Worm (Caenorhabditis elegans) whole organism, L4/young adult: Measurements from ENCODE around the gene C31G12.1.
"Not testable (repeated sequence)": the region's sequence is repeated elsewhere in the genome, so short reads cannot be mapped to it uniquely, and the experiment has no call there.

ENCODE experiments used
- W03F9.2 ChIP-seq: fragments of 150-350 bp; optimal IDR thresholded peaks from 2 replicates; lab custom pipeline; 2014; ENCODE audit warnings: missing biosample characterization, missing genetic modification characterization
- dao-5 ChIP-seq: sonication (generic microtip); optimal IDR thresholded peaks from 2 replicates; lab custom pipeline; 2016; ENCODE audit warnings: missing genotype, missing genetic modification characterization, moderate library complexity, missing compliant biosample characterization
- him-1 ChIP-seq: sonication (generic microtip); optimal IDR thresholded peaks from 2 replicates; lab custom pipeline; 2016; ENCODE audit warnings: missing genotype, missing genetic modification reagents, missing genetic modification characterization, missing compliant biosample characterization

Gene C31G12.1

DNA sequence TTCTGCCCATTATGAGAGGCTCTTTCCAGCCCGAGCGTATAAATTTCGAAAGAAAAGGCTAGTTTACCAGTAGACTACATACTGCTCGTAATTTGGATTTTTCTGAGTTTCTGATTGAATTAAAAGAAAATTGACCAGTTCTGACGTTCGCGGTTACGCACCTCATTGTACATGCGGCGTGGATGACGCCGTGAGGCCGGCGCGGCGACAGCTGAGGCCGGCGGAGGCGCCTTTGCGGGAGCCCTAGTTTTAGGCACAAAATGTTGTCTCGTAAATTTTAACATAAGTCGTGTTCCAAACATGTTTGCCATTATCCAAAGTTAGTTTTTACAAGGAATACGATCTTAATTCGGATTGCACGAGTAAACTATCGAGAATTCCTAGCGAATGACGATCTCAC is 37.0 kb downstream of the C31G12.1 start, which contains the start of gene F16H6.9:
TSS of gene F16H6.9 (plus strand) at position 301 of the 400 bp plus-strand sequence.
- not testable (repeated sequence) for TF ChIP-seq him-1; W03F9.2 (tag; lab: Kevin White, UChicago); dao-5 (tag; lab: Kevin White, UChicago)

ce11 chrV:18224353-18224752 is 44.6 kb downstream of the C31G12.1 start, which contains the start of gene F16H6.10:
F16H6.10 (minus strand) TSS chrV:18224453.
- TF ChIP-seq W03F9.2 (tag; lab: Kevin White, UChicago) (no peak), dao-5 (tag; lab: Kevin White, UChicago) (no peak), him-1 (no peak)
